Worm (Caenorhabditis elegans) whole organism, L3 larva: ENCODE results near the gene C33B4.4.

Experiments used
- lin-39 ChIP-seq: fragments of 150-350 bp; optimal IDR thresholded peaks from 2 replicates; lab custom pipeline; 2018; ENCODE audit warnings: missing biosample characterization, missing genetic modification reagents, missing genetic modification characterization
- nhr-23 ChIP-seq: fragments of 150-350 bp; optimal IDR thresholded peaks from 2 replicates; lab custom pipeline; 2014; ENCODE audit warnings: missing biosample characterization, missing genetic modification reagents, missing genetic modification characterization
- nhr-67 ChIP-seq: fragments of 150-350 bp; optimal IDR thresholded peaks from 2 replicates; lab custom pipeline; 2014; ENCODE audit warnings: missing biosample characterization, missing genetic modification characterization

DNA sequence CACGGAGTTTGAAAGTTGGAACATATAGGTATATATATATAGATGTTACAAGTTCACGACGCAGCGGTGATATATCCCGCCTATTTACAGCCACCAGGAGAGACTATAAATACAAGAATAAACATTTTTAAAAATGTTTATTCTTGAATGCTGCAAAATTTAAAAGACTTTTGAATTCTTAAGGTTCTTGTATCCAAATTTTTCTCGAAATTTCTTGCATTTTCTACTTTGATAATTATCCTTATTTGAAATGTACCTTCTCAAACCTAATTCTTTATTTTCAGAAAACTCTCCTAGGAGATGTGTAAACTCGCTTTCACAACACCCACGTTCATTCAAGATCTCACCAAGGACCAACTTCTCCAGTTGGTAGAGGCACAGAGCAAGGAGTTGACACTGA is 48.3 kb upstream of the C33B4.4 start, which contains the start of gene C05D12.4:
- TF ChIP-seq lin-39 (tag; lab: Kevin White, UChicago) (no peak), nhr-67 (no peak), nhr-23 (tag; lab: Kevin White, UChicago) (no peak)
